Worm (Caenorhabditis elegans): Measurements from ENCODE around the gene Y54F10BM.6.

- TF ChIP-seq nhr-12 (tag; optimal IDR thresholded peaks at IDR 0.05) (no peak), lsy-2 (tag; optimal IDR thresholded peaks at IDR 0.05) (no peak), snpc-4 (tag; optimal IDR thresholded peaks at IDR 0.05) (no peak), flh-1 (GFP tag; optimal IDR thresholded peaks at IDR 0.05) (no peak), nhr-76 (tag; optimal IDR thresholded peaks at IDR 0.05) (no peak), ztf-11 (tag; optimal IDR thresholded peaks at IDR 0.05) (no peak), hlh-1 (tag; optimal IDR thresholded peaks at IDR 0.05) (no peak), mab-5 (tag; optimal IDR thresholded peaks at IDR 0.05) (no peak), mep-1 (tag; optimal IDR thresholded peaks at IDR 0.05) (no peak), elt-1 (tag; optimal IDR thresholded peaks at IDR 0.05; ENCODE audit: borderline replicate concordance, insufficient read depth) (no peak)
These were observed 48.0 kb downstream of the Y54F10BM.6 start for ce11 chrIII:2310996-2311395.

Measured in whole organism, mixed stage, embryonic.